Worm (Caenorhabditis elegans) whole organism, young adult: ENCODE measurements around the gene hsp-12.2.

Experiments used
- F39B2.1 ChIP-seq: fragments of 200-800 bp; sonication (Bioruptor generic); IDR thresholded peaks from 2 replicates; pipeline ENCODE4 v1.3.6; 2022; ENCODE audit warnings: missing genetic modification reagents, missing genetic modification characterization, missing compliant biosample characterization
- F55B11.4 ChIP-seq: sonication (generic microtip); optimal IDR thresholded peaks from 2 replicates; lab custom pipeline; 2016; ENCODE audit warnings: missing compliant biosample characterization, missing genetic modification characterization, borderline replicate concordance; ENCODE audit not compliant: insufficient read depth
- F57A8.1 ChIP-seq: fragments of 200-800 bp; sonication (Bioruptor generic); optimal IDR thresholded peaks from 2 replicates; lab custom pipeline; 2018; ENCODE audit warnings: mild to moderate bottlenecking, missing genetic modification characterization, moderate library complexity, missing compliant biosample characterization
- ZK185.1 ChIP-seq: sonication (generic microtip); optimal IDR thresholded peaks from 2 replicates; lab custom pipeline; 2016; ENCODE audit warnings: mild to moderate bottlenecking, missing genetic modification characterization, missing compliant biosample characterization; ENCODE audit not compliant: poor library complexity, severe bottlenecking
- ceh-100 ChIP-seq: fragments of 200-800 bp; sonication (Bioruptor generic); IDR thresholded peaks from 2 replicates; pipeline ENCODE4 v1.3.6; 2022; ENCODE audit warnings: missing genetic modification reagents, missing genetic modification characterization, missing compliant biosample characterization
- ets-4 ChIP-seq: fragments of 200-800 bp; sonication (Bioruptor generic); optimal IDR thresholded peaks from 2 replicates; lab custom pipeline; 2018; ENCODE audit warnings: mild to moderate bottlenecking, missing genetic modification characterization, missing compliant biosample characterization
- lag-1 ChIP-seq: fragments of 200-800 bp; sonication (Bioruptor generic); IDR thresholded peaks from 2 replicates; pipeline ENCODE4 v1.3.6; 2022; ENCODE audit warnings: missing genetic modification reagents, missing genetic modification characterization, missing compliant biosample characterization
- madf-6 ChIP-seq: fragments of 200-800 bp; sonication (Bioruptor generic); IDR thresholded peaks from 2 replicates; pipeline ENCODE4 v1.3.6; 2022; ENCODE audit warnings: missing genetic modification reagents, missing genetic modification characterization, missing compliant biosample characterization
- nhr-120 ChIP-seq: fragments of 200-800 bp; sonication (Bioruptor generic); IDR thresholded peaks from 2 replicates; pipeline ENCODE4 v1.3.6; 2022; ENCODE audit warnings: missing genetic modification characterization, missing compliant biosample characterization
- pha-4 ChIP-seq: fragments of 150-350 bp; sonication (generic microtip); optimal IDR thresholded peaks from 2 replicates; lab custom pipeline; 2014; ENCODE audit warnings: missing biosample characterization, missing genetic modification reagents, missing genetic modification characterization
- rpc-1 ChIP-seq, 2 experiments: fragments of 150-350 bp in 1 of 2; sonication (generic microtip) in 1 of 2; optimal IDR thresholded peaks; 2 replicates each; lab custom pipeline; 2014 to 2018; ENCODE audit warnings: missing biosample characterization in 1 of 2, missing genetic modification characterization in 1 of 2, missing genetic modification reagents in 1 of 2, missing genotype in 1 of 2
- sdz-38 ChIP-seq: sonication (generic microtip); optimal IDR thresholded peaks from 2 replicates; lab custom pipeline; 2016; ENCODE audit warnings: missing genotype, missing genetic modification characterization, missing compliant biosample characterization
- snpc-4 ChIP-seq, 5 experiments: fragments of 150-350 bp in 1 of 5; sonication (generic microtip) in 4 of 5; optimal IDR thresholded peaks; 2 replicates each; lab custom pipeline; 2014 to 2018; ENCODE audit warnings: missing genetic modification characterization in 5 of 5, missing biosample characterization in 3 of 5, antibody characterized with exemption in 2 of 5, mild to moderate bottlenecking in 2 of 5, missing compliant biosample characterization in 2 of 5, missing genotype in 2 of 5, moderate library complexity in 2 of 5, missing genetic modification reagents in 1 of 5
- unc-130 ChIP-seq: sonication (generic microtip); optimal IDR thresholded peaks from 2 replicates; lab custom pipeline; 2016; ENCODE audit warnings: missing genetic modification reagents, missing genetic modification characterization, missing compliant biosample characterization

DNA sequence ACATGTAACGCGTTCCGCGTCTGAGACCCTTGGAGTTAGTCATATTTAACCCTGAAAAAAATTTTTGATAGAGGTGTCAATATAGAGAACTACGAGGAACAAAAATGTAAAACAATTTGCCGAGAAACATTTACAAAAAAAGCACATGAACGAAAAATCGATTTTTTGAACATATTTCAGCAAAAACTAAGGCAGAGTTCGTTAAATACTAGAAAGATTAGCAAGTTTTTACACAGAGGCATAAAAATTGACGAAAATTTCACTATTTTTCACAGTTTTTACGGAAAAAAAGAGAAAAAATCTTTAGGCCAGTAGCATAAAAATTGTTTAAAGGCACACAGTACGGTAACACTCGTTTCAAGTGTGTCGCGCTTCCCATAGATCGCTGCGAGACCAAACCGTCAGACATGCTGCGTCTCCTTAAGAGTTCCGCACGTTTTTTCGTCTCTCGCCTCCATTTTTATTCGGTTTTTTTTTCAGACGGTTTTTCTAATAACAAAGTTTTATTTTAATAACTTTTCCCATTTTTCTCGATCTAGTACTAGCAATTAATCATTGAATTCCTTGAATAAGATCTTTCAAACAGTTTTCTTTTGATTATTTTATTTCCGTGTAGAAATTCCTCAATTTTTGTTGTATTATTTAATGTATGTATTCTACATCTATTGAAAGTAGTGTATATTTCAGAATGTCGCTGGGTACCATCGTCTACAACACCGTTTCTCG lies 7.5 kb upstream of the hsp-12.2 start, which contains the start of the genes rpl-21 and C14B9.10:
- TF ChIP-seq F39B2.1 (GFP tag; lab: Robert Waterston, UW): no peak
- no peak for TF ChIP-seq F57A8.1 (GFP tag; lab: Kevin White, UChicago)
- no peak for TF ChIP-seq ets-4 (GFP tag; lab: Kevin White, UChicago)
- TF ChIP-seq snpc-4 (GFP tag; optimal IDR thresholded peaks at IDR 0.05; lab: Kevin White, UChicago): peak; percentile 48
- TF ChIP-seq snpc-4 (tag; optimal IDR thresholded peaks at IDR 0.05; lab: Kevin White, UChicago): peak; percentile 36 to 77 (median 60)
- peak; percentile 66 for TF ChIP-seq ZK185.1 (tag; lab: Kevin White, UChicago)
- no peak for TF ChIP-seq nhr-120
- TF ChIP-seq rpc-1 (optimal IDR thresholded peaks at IDR 0.05; lab: Kevin White, UChicago): no peak
- TF ChIP-seq rpc-1 (tag; optimal IDR thresholded peaks at IDR 0.05; lab: Kevin White, UChicago): no peak
- peak; percentile 34 for TF ChIP-seq unc-130 (GFP tag; lab: Kevin White, UChicago)
- peak; percentile 76 for TF ChIP-seq pha-4
- TF ChIP-seq lag-1 (GFP tag; lab: Robert Waterston, UW): no peak
- no peak for TF ChIP-seq sdz-38 (tag; lab: Kevin White, UChicago)
- TF ChIP-seq ceh-100 (GFP tag; lab: Robert Waterston, UW): peak; percentile 52; the same call in 1 of the 2 replicates
- no peak for TF ChIP-seq F55B11.4 (tag; lab: Kevin White, UChicago)
- peak; percentile 92 for TF ChIP-seq madf-6
